Worm (Caenorhabditis elegans) whole organism, late embryonic: ENCODE measurements around the gene odr-2.

Experiments
- K02D7.2 ChIP-seq: sonication (generic microtip); optimal IDR thresholded peaks from 2 replicates; lab custom pipeline; 2017; ENCODE audit warnings: mild to moderate bottlenecking, missing genetic modification characterization, missing compliant biosample characterization
- T23F11.4 ChIP-seq: fragments of 200-800 bp; sonication (Bioruptor generic); optimal IDR thresholded peaks from 2 replicates; lab custom pipeline; 2018; ENCODE audit warnings: mild to moderate bottlenecking, missing genetic modification characterization, missing compliant biosample characterization
- ama-1 ChIP-seq: fragments of 150-350 bp; optimal IDR thresholded peaks from 2 replicates; lab custom pipeline; 2014
- ceh-2 ChIP-seq: sonication (generic microtip); optimal IDR thresholded peaks from 2 replicates; lab custom pipeline; 2016; ENCODE audit warnings: missing genotype, missing genetic modification characterization, missing compliant biosample characterization
- ceh-45 ChIP-seq: fragments of 200-800 bp; sonication (Bioruptor generic); IDR thresholded peaks from 2 replicates; pipeline ENCODE4 v1.3.6; 2022; ENCODE audit warnings: missing genetic modification reagents, missing genetic modification characterization, missing compliant biosample characterization
- dve-1 ChIP-seq: sonication (generic microtip); optimal IDR thresholded peaks from 2 replicates; lab custom pipeline; 2017; ENCODE audit warnings: antibody characterized with exemption, mild to moderate bottlenecking, missing genetic modification characterization, missing compliant biosample characterization
- fkh-10 ChIP-seq: fragments of 150-350 bp; optimal IDR thresholded peaks from 2 replicates; lab custom pipeline; 2014; ENCODE audit warnings: missing biosample characterization, missing genetic modification reagents, missing genetic modification characterization
- hlh-6 ChIP-seq: sonication (generic microtip); optimal IDR thresholded peaks from 2 replicates; lab custom pipeline; 2016; ENCODE audit warnings: missing genotype, missing genetic modification characterization, missing compliant biosample characterization
- pqm-1 ChIP-seq: sonication (generic microtip); optimal IDR thresholded peaks from 2 replicates; lab custom pipeline; 2016; ENCODE audit warnings: missing genetic modification characterization, missing compliant biosample characterization
- sdc-2 ChIP-seq: sonication (generic microtip); optimal IDR thresholded peaks from 2 replicates; lab custom pipeline; 2016; ENCODE audit warnings: missing genotype, missing genetic modification characterization, missing compliant biosample characterization
- tbx-2 ChIP-seq: sonication (generic microtip); optimal IDR thresholded peaks from 2 replicates; lab custom pipeline; 2016; ENCODE audit warnings: missing genetic modification characterization, missing compliant biosample characterization
- unc-86 ChIP-seq: sonication (generic microtip); optimal IDR thresholded peaks from 2 replicates; lab custom pipeline; 2016; ENCODE audit warnings: missing genetic modification characterization, missing compliant biosample characterization

ce11 chrV:7059350-7059749 lies 44.0 kb upstream of the odr-2 start, which contains the start of gene mdt-6:
- TF ChIP-seq hlh-6 (tag; lab: Kevin White, UChicago) (no peak), K02D7.2 (no peak), dve-1 (no peak), ceh-2 (tag; lab: Kevin White, UChicago) (no peak), sdc-2 (tag; lab: Kevin White, UChicago) (no peak), fkh-10 (GFP tag; lab: Kevin White, UChicago) (no peak), ceh-45 (GFP tag; lab: Robert Waterston, UW) (no peak), T23F11.4 (GFP tag; lab: Kevin White, UChicago) (no peak), ama-1 (lab: Kevin White, UChicago) (no peak), pqm-1 (tag; lab: Kevin White, UChicago) (no peak), tbx-2 (no peak), unc-86 (no peak)
